Fruit fly (Drosophila melanogaster) S2 (cell line): ENCODE results near the gene CG5961.

Experiments
- CG8478 ChIP-seq: fragments of >200 bp; optimal IDR thresholded peaks from 2 replicates; lab custom pipeline; 2018
- CTCF ChIP-seq, 2 experiments: fragments of >200 bp; optimal IDR thresholded peaks; 2 replicates each; lab custom pipeline; 2018

DNA sequence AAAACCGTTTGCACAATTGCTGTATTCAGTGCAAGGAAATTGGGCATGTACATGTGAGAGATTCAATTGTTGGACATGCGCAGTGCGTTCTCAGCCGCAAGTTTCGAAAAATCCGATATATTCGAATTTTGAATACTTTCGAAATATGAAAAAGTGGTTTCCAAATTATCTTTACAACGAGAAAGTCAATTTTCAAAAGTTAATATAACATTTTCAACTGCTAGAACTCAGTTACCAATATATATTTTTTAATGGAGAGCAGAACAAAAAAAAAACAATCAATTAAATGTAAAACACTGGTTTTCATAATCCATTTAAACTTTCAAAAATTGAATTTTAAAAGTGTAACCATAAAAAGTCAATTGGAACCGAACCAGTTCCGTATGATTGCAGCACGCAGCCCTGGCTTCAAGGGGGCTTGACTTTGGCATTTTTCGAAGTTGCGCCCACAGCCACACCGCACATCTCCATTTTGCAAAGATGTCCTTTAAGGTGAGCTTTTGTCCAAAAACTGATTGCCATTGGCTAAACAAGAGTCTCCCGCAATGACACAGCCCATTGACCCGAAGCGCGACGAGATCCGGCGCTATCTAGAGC is 37.6 kb downstream of the CG5961 start, which contains the start of the genes Scgbeta and CG17202:
- TF ChIP-seq CG8478 (lab: Kevin White, UChicago) (no peak), CTCF (optimal IDR thresholded peaks at IDR 0.05; lab: Kevin White, UChicago) (peak; percentile 20 to 23)
